Fruit fly (Drosophila melanogaster): ENCODE results near the gene Cpr78Cc.

Gene Cpr78Cc

DNA sequence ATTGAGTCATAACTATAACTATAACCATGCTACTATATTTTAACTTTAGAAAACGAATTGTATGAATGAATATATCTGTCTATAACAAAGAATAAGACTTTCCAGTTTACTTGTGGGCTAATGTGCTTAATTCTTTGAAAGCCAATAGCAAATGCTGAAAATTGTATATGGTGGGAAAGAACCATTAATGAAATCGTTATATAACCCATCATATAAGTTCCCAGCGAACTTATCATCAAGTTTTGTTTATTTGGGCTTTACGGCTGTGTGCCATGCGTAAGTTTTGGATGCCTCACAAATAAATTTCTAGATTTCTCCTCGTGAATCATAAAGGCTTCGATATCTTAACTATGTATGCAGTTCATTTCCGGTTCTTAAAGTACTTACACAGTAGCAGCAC, 16.6 kb upstream of the Cpr78Cc start:
- TF ChIP-seq Clk (GFP tag; optimal IDR thresholded peaks at IDR 0.05) (no peak), CG1620 (GFP tag; optimal IDR thresholded peaks at IDR 0.05) (no peak), CG33017 (tag; optimal IDR thresholded peaks at IDR 0.05) (no peak), CG7101 (tag; optimal IDR thresholded peaks at IDR 0.05) (no peak), CG5204 (GFP tag; optimal IDR thresholded peaks at IDR 0.05) (no peak), cic (GFP tag; optimal IDR thresholded peaks at IDR 0.05) (no peak), CG14711 (tag; optimal IDR thresholded peaks at IDR 0.05) (no peak), toe (GFP tag; optimal IDR thresholded peaks at IDR 0.05) (no peak), CG12768 (GFP tag; optimal IDR thresholded peaks at IDR 0.05) (no peak), Crg-1 (GFP tag; optimal IDR thresholded peaks at IDR 0.05) (no peak), CG7045 (GFP tag; optimal IDR thresholded peaks at IDR 0.05) (no peak), pad (GFP tag; optimal IDR thresholded peaks at IDR 0.05) (no peak), bab1 (GFP tag; optimal IDR thresholded peaks at IDR 0.05) (no peak)

DNA sequence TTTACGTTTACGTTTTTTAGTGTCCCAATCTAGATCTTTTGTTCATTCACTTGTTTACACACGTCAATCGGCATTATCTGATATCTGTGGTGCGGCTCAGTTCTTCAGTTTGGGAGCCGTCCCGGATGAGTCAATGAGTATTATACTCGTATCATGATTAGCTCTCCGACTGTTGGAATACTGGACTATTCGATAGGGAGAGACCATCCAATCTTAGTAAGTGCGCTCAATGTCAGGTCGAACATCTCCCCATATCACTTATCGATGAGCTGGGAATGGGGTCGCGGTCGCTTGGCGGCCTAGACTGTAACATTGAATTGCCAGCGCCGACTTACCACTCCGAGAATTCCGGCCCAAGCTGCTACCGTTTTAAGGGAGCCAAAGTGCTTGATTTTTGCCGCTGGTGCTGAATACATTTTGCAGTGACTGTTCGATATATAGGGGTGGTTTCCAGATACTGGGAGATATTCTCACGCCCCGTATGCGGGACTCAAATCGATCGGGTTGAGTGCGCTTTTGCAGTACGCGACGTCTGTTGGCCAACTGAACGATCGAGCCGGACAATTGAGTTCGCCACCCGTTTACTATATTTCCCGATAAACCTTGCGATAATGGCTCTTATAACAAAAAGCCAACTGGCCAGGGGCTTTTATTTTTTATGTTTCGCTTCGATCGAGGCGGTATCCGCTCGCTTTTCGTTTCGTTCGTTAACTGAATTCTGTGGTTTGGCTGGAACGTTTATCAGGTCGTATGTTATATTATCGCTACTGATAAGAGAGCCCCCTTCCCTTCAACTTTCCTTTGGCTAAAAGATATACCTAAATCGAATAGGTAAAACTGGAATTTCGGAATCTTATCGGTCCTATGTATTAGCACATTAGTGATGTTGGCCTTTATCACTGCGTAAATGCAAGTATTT, 15.4 kb upstream of the Cpr78Cc start:
- TF ChIP-seq CG11617 (GFP tag; optimal IDR thresholded peaks at IDR 0.05): no peak
- no peak for TF ChIP-seq CG5204 (GFP tag; optimal IDR thresholded peaks at IDR 0.05)
- no peak for TF ChIP-seq CG14711 (tag; optimal IDR thresholded peaks at IDR 0.05)
- peak; percentile 27 for TF ChIP-seq cic (GFP tag; optimal IDR thresholded peaks at IDR 0.05)
- TF ChIP-seq CG1620 (GFP tag; optimal IDR thresholded peaks at IDR 0.05): no peak

- TF ChIP-seq cic (GFP tag; optimal IDR thresholded peaks at IDR 0.05) (no peak), pad (GFP tag; optimal IDR thresholded peaks at IDR 0.05) (peak; percentile 77), CG33017 (tag; optimal IDR thresholded peaks at IDR 0.05) (peak; percentile 46), CG14711 (tag; optimal IDR thresholded peaks at IDR 0.05) (peak; percentile 58), Clk (GFP tag; optimal IDR thresholded peaks at IDR 0.05) (peak; percentile 65), ovo (GFP tag; optimal IDR thresholded peaks at IDR 0.05) (peak; percentile 58), tj (GFP tag; optimal IDR thresholded peaks at IDR 0.05) (peak; percentile 73), CG11617 (GFP tag; optimal IDR thresholded peaks at IDR 0.05) (peak; percentile 84), CG12768 (GFP tag; optimal IDR thresholded peaks at IDR 0.05) (no peak), kay (GFP tag; ENCODE audit: borderline replicate concordance) (no peak), toe (GFP tag; optimal IDR thresholded peaks at IDR 0.05) (peak; percentile 77), bab1 (GFP tag; optimal IDR thresholded peaks at IDR 0.05) (peak; percentile 97), Hr96 (GFP tag; optimal IDR thresholded peaks at IDR 0.05) (peak; percentile 66), Mnt (GFP tag; optimal IDR thresholded peaks at IDR 0.05) (peak; percentile 77), cnc (optimal IDR thresholded peaks at IDR 0.05) (no peak), CG1620 (GFP tag; optimal IDR thresholded peaks at IDR 0.05) (peak; percentile 84), CG7045 (GFP tag; optimal IDR thresholded peaks at IDR 0.05) (peak; percentile 70), Crg-1 (GFP tag; optimal IDR thresholded peaks at IDR 0.05) (peak; percentile 50), CG7101 (tag; optimal IDR thresholded peaks at IDR 0.05) (peak; percentile 70), CG5204 (GFP tag; optimal IDR thresholded peaks at IDR 0.05) (no peak)
Measured at dm6 chr3L:21285639-21286338, 14.6 kb upstream of the Cpr78Cc start, which contains the start of the genes CG12974 and pzg. TSS of gene CG12974 (minus strand) at chr3L:21285962. TSS of gene pzg (plus strand) at chr3L:21286099.

dm6 chr3L:21290336-21290735, 10.0 kb upstream of the Cpr78Cc start:
- TF ChIP-seq CG14711 (tag; optimal IDR thresholded peaks at IDR 0.05): no peak
- no peak for TF ChIP-seq CG11617 (GFP tag; optimal IDR thresholded peaks at IDR 0.05)
- no peak for TF ChIP-seq CG7045 (GFP tag; optimal IDR thresholded peaks at IDR 0.05)

- TF ChIP-seq ovo (GFP tag; optimal IDR thresholded peaks at IDR 0.05) (no peak), toe (GFP tag; optimal IDR thresholded peaks at IDR 0.05) (no peak), Clk (GFP tag; optimal IDR thresholded peaks at IDR 0.05) (no peak), cnc (optimal IDR thresholded peaks at IDR 0.05) (no peak), CG12768 (GFP tag; optimal IDR thresholded peaks at IDR 0.05) (no peak)
Measured at dm6 chr3L:21291055-21291454, 9.3 kb upstream of the Cpr78Cc start.

dm6 chr3L:21292700-21293099, 7.7 kb upstream of the Cpr78Cc start, which contains the start of gene Cpr78Ca:
TSS of gene Cpr78Ca (minus strand) at chr3L:21292800.
- TF ChIP-seq CG7045 (GFP tag; optimal IDR thresholded peaks at IDR 0.05) (no peak), Clk (GFP tag; optimal IDR thresholded peaks at IDR 0.05) (no peak), tj (GFP tag; optimal IDR thresholded peaks at IDR 0.05) (no peak), pad (GFP tag; optimal IDR thresholded peaks at IDR 0.05) (no peak), Hr96 (GFP tag; optimal IDR thresholded peaks at IDR 0.05) (no peak), kay (GFP tag; ENCODE audit: borderline replicate concordance) (no peak), CG33017 (tag; optimal IDR thresholded peaks at IDR 0.05) (no peak), CG7101 (tag; optimal IDR thresholded peaks at IDR 0.05) (no peak), Mnt (GFP tag; optimal IDR thresholded peaks at IDR 0.05) (no peak), bab1 (GFP tag; optimal IDR thresholded peaks at IDR 0.05) (no peak), Crg-1 (GFP tag; optimal IDR thresholded peaks at IDR 0.05) (no peak), CG1620 (GFP tag; optimal IDR thresholded peaks at IDR 0.05) (no peak), cnc (optimal IDR thresholded peaks at IDR 0.05) (no peak), CG5204 (GFP tag; optimal IDR thresholded peaks at IDR 0.05) (no peak), CG11617 (GFP tag; optimal IDR thresholded peaks at IDR 0.05) (no peak), CG14711 (tag; optimal IDR thresholded peaks at IDR 0.05) (no peak), ovo (GFP tag; optimal IDR thresholded peaks at IDR 0.05) (no peak), toe (GFP tag; optimal IDR thresholded peaks at IDR 0.05) (no peak), cic (GFP tag; optimal IDR thresholded peaks at IDR 0.05) (no peak)

All from whole organism, adult.